Worm (Caenorhabditis elegans): ENCODE results near the gene inx-9.

The inx-9 gene

DNA sequence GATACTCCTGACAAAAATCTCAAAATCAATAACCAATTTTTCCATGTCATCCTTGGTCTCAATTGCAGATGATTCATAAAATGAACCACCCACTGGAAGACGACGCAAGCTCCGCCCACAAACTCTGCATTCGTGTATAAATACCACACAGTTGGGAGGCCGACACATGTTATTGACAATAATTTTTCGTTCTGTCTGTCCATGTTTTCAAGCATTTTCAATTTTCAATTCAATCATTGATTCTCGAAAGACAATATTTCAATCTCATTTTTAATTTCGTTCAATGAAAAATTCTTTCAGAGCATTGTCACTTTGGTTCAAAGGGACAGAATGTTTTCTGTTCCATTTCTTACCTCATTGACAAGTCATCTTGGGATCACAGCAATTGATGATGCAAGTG lies at the start of gene inx-9:
Gene inx-9, plus strand, starts transcription at position 301 of the 400 bp plus-strand sequence.
- no peak for TF ChIP-seq ztf-29 (GFP tag; IDR thresholded peaks at IDR 0.05)
- no peak for TF ChIP-seq ref-1 (GFP tag; conservative IDR thresholded peaks at IDR 0.05)
- no peak for TF ChIP-seq med-1 (GFP tag; optimal IDR thresholded peaks at IDR 0.05; ENCODE audit: insufficient read depth)
- no peak for TF ChIP-seq T22C8.4 (GFP tag; IDR thresholded peaks at IDR 0.05)
- no peak for TF ChIP-seq cog-1 (tag; optimal IDR thresholded peaks at IDR 0.05)
- no peak for TF ChIP-seq tab-1 (GFP tag; IDR thresholded peaks at IDR 0.05)
- no peak for TF ChIP-seq ztf-23 (GFP tag; IDR thresholded peaks at IDR 0.05)
- TF ChIP-seq flt-1 (GFP tag; IDR thresholded peaks at IDR 0.05) = no peak
- TF ChIP-seq klf-2 (GFP tag; conservative IDR thresholded peaks at IDR 0.05) = no peak

- TF ChIP-seq T22C8.4 (GFP tag; IDR thresholded peaks at IDR 0.05) (no peak), cog-1 (tag; optimal IDR thresholded peaks at IDR 0.05) (no peak), med-1 (GFP tag; optimal IDR thresholded peaks at IDR 0.05; ENCODE audit: insufficient read depth) (no peak), ztf-29 (GFP tag; IDR thresholded peaks at IDR 0.05) (no peak), ref-1 (GFP tag; conservative IDR thresholded peaks at IDR 0.05) (no peak), ztf-23 (GFP tag; IDR thresholded peaks at IDR 0.05) (no peak), tab-1 (GFP tag; IDR thresholded peaks at IDR 0.05) (no peak), flt-1 (GFP tag; IDR thresholded peaks at IDR 0.05) (no peak), klf-2 (GFP tag; conservative IDR thresholded peaks at IDR 0.05) (no peak)
These were observed 48.3 kb upstream of the inx-9 start, which contains the start of gene lys-6 for ce11 chrIV:11627847-11628246. Gene lys-6, minus strand, starts transcription at chrIV:11627947.

DNA sequence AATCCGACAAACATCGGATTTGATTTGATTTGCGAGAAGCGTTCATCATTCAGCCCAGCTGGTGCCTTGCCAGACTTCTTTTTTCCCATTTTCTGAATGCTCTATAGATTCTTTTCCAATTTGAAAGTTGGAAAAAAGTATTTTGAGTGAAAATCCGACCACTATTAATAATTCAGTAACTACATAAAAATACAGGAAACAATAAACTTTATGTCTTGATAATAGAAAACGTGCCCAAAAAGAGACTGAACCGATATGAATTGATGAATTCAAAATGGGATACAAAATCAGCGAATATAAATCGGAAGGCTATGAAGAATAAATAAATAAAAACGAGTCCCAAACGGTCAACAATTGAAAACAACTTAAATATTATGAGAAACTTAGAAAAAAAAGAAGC lies 44.4 kb upstream of the inx-9 start, which contains the start of gene F58B3.4:
Gene F58B3.4, minus strand, starts transcription at position 101 of the 400 bp plus-strand sequence.
- TF ChIP-seq ztf-29 (GFP tag; IDR thresholded peaks at IDR 0.05) = no peak
- TF ChIP-seq cog-1 (tag; optimal IDR thresholded peaks at IDR 0.05) = no peak
- no peak for TF ChIP-seq ref-1 (GFP tag; conservative IDR thresholded peaks at IDR 0.05)
- TF ChIP-seq ztf-23 (GFP tag; IDR thresholded peaks at IDR 0.05) = no peak
- no peak for TF ChIP-seq tab-1 (GFP tag; IDR thresholded peaks at IDR 0.05)
- TF ChIP-seq flt-1 (GFP tag; IDR thresholded peaks at IDR 0.05) = no peak

DNA sequence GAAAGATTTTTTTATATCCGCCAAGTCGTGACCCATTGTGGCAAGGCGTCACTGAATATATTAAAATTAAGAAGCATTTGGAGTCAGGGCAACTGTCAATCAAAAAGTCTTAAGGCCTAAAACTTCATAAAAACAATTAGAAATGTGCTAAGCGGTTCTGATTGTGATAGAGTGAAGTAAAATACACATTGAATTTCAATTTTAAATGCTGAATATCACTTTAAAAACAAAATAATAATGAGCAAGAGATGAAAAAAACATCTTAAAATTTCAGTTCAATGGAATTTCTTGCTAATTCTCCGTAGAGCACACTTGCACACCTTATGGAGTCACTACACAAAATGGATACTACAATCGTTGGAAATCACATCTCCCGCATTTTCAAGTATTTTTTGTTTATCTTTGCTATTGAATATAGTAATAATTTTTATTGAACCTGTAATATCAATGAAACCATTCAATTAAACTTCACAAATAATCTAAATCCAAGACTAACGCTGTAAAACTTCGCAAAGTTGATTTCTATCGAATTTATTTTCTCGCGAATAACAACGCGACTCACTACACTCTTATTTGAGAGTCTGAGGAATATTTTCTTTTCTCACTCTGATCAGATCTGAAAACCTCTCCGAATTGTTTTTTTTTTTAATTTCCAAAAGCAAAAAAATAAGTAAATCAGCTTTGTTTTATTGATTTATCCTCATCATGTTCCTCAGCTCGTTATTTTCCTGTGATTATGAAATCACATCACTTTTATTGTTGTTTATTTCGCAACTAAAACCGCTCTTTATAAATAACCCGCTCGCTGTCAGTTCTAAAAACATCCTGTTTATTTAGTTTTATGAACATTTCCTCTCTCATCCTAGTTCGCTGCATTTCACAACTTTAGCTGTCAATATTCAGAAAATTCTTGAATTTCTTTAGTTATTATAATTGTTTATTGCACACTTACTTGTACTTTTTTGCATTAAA lies 40.4 kb upstream of the inx-9 start, which contains the start of gene mars-1:
Gene mars-1, minus strand, starts transcription at position 51 of the 972 bp plus-strand sequence.
- TF ChIP-seq ref-1 (GFP tag; conservative IDR thresholded peaks at IDR 0.05) = no peak
- no peak for TF ChIP-seq med-1 (GFP tag; optimal IDR thresholded peaks at IDR 0.05; ENCODE audit: insufficient read depth)
- peak; percentile 52; the same call in 1 of the 2 replicates for TF ChIP-seq ztf-23 (GFP tag; IDR thresholded peaks at IDR 0.05)
- no peak for TF ChIP-seq tab-1 (GFP tag; IDR thresholded peaks at IDR 0.05)
- TF ChIP-seq flt-1 (GFP tag; IDR thresholded peaks at IDR 0.05) = peak; percentile 81
- no peak for TF ChIP-seq T22C8.4 (GFP tag; IDR thresholded peaks at IDR 0.05)
- no peak for TF ChIP-seq klf-2 (GFP tag; conservative IDR thresholded peaks at IDR 0.05)
- TF ChIP-seq ztf-29 (GFP tag; IDR thresholded peaks at IDR 0.05) = no peak

DNA sequence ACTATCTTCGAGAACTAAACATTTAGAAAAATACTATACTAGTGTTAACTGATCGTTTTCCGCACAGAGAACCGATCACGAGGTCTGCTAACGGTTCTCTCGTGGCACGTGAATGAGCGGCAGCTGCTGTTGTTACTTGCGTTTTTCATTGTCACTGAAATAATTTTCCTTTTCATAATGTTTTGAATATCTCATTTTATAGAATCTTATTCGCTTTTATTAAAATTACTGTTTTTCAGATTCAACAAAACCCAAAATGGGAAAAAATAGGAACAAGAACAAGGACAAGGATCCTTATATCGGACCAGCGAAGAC lies 39.8 kb upstream of the inx-9 start, which contains the start of gene F58B3.6:
Gene F58B3.6, plus strand, starts transcription at position 240 of the 315 bp plus-strand sequence.
- TF ChIP-seq med-1 (GFP tag; optimal IDR thresholded peaks at IDR 0.05; ENCODE audit: insufficient read depth) (no peak), tab-1 (GFP tag; IDR thresholded peaks at IDR 0.05) (no peak), ref-1 (GFP tag; conservative IDR thresholded peaks at IDR 0.05) (no peak), T22C8.4 (GFP tag; IDR thresholded peaks at IDR 0.05) (no peak), ztf-23 (GFP tag; IDR thresholded peaks at IDR 0.05) (no peak), ztf-29 (GFP tag; IDR thresholded peaks at IDR 0.05) (no peak), cog-1 (tag; optimal IDR thresholded peaks at IDR 0.05) (no peak), klf-2 (GFP tag; conservative IDR thresholded peaks at IDR 0.05) (no peak), flt-1 (GFP tag; IDR thresholded peaks at IDR 0.05) (no peak)

ce11 chrIV:11638016-11638415 lies 38.1 kb upstream of the inx-9 start, which contains the start of gene rbm-17:
Gene rbm-17, plus strand, starts transcription at chrIV:11638316.
- no peak for TF ChIP-seq med-1 (GFP tag; optimal IDR thresholded peaks at IDR 0.05; ENCODE audit: insufficient read depth)

DNA sequence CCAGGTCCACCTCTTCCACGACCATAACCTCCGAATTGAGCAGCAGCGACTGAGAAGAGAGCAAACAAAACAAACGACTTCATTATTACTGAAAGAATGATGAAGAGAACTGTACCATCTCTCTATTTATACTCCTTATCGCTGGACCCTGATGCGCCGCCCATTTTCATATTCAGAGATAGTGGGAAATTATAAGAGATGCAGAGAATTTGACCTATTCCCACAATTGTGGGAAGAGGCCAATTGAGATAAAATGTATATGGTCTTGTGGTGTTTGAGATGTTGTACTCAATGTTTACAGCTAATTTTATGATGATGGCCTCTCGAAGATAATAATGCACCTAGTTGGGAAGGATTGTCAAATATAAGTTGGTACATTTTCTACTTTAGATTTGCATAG lies 35.2 kb upstream of the inx-9 start, which contains the start of gene ttr-50:
Gene ttr-50, minus strand, starts transcription at position 101 of the 400 bp plus-strand sequence.
- TF ChIP-seq T22C8.4 (GFP tag; IDR thresholded peaks at IDR 0.05) (no peak), ref-1 (GFP tag; conservative IDR thresholded peaks at IDR 0.05) (no peak), med-1 (GFP tag; optimal IDR thresholded peaks at IDR 0.05; ENCODE audit: insufficient read depth) (no peak), ztf-29 (GFP tag; IDR thresholded peaks at IDR 0.05) (no peak), tab-1 (GFP tag; IDR thresholded peaks at IDR 0.05) (no peak), ztf-23 (GFP tag; IDR thresholded peaks at IDR 0.05) (no peak), cog-1 (tag; optimal IDR thresholded peaks at IDR 0.05) (no peak), klf-2 (GFP tag; conservative IDR thresholded peaks at IDR 0.05) (no peak), flt-1 (GFP tag; IDR thresholded peaks at IDR 0.05) (no peak)

- TF ChIP-seq ref-1 (GFP tag; conservative IDR thresholded peaks at IDR 0.05) (no peak), ztf-23 (GFP tag; IDR thresholded peaks at IDR 0.05) (no peak), med-1 (GFP tag; optimal IDR thresholded peaks at IDR 0.05; ENCODE audit: insufficient read depth) (no peak), flt-1 (GFP tag; IDR thresholded peaks at IDR 0.05) (no peak), tab-1 (GFP tag; IDR thresholded peaks at IDR 0.05) (no peak), T22C8.4 (GFP tag; IDR thresholded peaks at IDR 0.05) (no peak), cog-1 (tag; optimal IDR thresholded peaks at IDR 0.05) (no peak), klf-2 (GFP tag; conservative IDR thresholded peaks at IDR 0.05) (no peak)
These were observed 34.4 kb upstream of the inx-9 start, which contains the start of gene ZK809.1 for ce11 chrIV:11641802-11642201. Gene ZK809.1, plus strand, starts transcription at chrIV:11642102.

DNA sequence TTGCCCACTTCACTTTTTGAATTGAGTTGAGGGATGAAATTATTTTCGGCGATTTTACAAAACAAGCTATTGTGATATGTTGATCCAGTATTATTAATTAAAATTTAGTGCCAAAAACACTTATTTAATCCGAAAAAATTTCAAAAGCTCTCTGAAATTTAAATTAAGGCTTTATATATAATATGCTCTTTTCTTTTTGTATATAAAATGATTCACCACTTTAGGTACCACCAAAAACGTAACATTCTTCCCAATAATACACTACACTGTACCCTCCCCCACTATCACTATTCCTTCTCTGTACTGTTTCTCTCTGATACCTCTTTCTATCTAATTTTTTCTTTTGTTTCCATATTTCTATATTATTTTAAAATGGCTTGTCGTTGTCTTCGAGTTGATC lies 32.3 kb upstream of the inx-9 start, which contains the start of gene prx-2:
Gene prx-2, plus strand, starts transcription at position 301 of the 400 bp plus-strand sequence.
- TF ChIP-seq ztf-23 (GFP tag; IDR thresholded peaks at IDR 0.05) = no peak
- TF ChIP-seq med-1 (GFP tag; optimal IDR thresholded peaks at IDR 0.05; ENCODE audit: insufficient read depth) = no peak
- TF ChIP-seq T22C8.4 (GFP tag; IDR thresholded peaks at IDR 0.05) = no peak
- TF ChIP-seq ztf-29 (GFP tag; IDR thresholded peaks at IDR 0.05) = no peak
- TF ChIP-seq ref-1 (GFP tag; conservative IDR thresholded peaks at IDR 0.05) = no peak
- no peak for TF ChIP-seq cog-1 (tag; optimal IDR thresholded peaks at IDR 0.05)
- no peak for TF ChIP-seq tab-1 (GFP tag; IDR thresholded peaks at IDR 0.05)
